Fruit fly (Drosophila melanogaster): ENCODE results near the gene dpr20.

Gene dpr20

dm6 chr3L:857063-858015 is at the start of gene dpr20:
Gene dpr20 (minus strand): TSS chr3L:857248.
- no peak for TF ChIP-seq CG17801 (GFP tag; optimal IDR thresholded peaks at IDR 0.05; ENCODE audit: partially characterized antibody)

dm6 chr3L:904991-905745 is 48.1 kb upstream of the dpr20 start:
- TF ChIP-seq CG17801 (GFP tag; optimal IDR thresholded peaks at IDR 0.05; ENCODE audit: partially characterized antibody): no peak

dm6 chr3L:904364-904763 is 47.3 kb upstream of the dpr20 start:
- TF ChIP-seq CG17801 (GFP tag; optimal IDR thresholded peaks at IDR 0.05; ENCODE audit: partially characterized antibody): no peak

dm6 chr3L:903900-904299 is 46.9 kb upstream of the dpr20 start:
- no peak for TF ChIP-seq CG17801 (GFP tag; optimal IDR thresholded peaks at IDR 0.05; ENCODE audit: partially characterized antibody)

- no peak for TF ChIP-seq CG17801 (GFP tag; optimal IDR thresholded peaks at IDR 0.05; ENCODE audit: partially characterized antibody)
Measured at dm6 chr3L:902598-902997, 45.5 kb upstream of the dpr20 start, which contains the start of gene mat. Gene mat (plus strand): TSS chr3L:902898.

dm6 chr3L:901442-901841 is 44.4 kb upstream of the dpr20 start:
- TF ChIP-seq CG17801 (GFP tag; optimal IDR thresholded peaks at IDR 0.05; ENCODE audit: partially characterized antibody): no peak

- no peak for TF ChIP-seq CG17801 (GFP tag; optimal IDR thresholded peaks at IDR 0.05; ENCODE audit: partially characterized antibody)
Measured at dm6 chr3L:900466-901249, 43.6 kb upstream of the dpr20 start.

dm6 chr3L:899304-899703 is 42.3 kb upstream of the dpr20 start:
- TF ChIP-seq CG17801 (GFP tag; optimal IDR thresholded peaks at IDR 0.05; ENCODE audit: partially characterized antibody): no peak

dm6 chr3L:897080-897479 is 40.0 kb upstream of the dpr20 start, which contains the start of gene CG34057:
Gene CG34057 (plus strand): TSS chr3L:897380.
- no peak for TF ChIP-seq CG17801 (GFP tag; optimal IDR thresholded peaks at IDR 0.05; ENCODE audit: partially characterized antibody)

- TF ChIP-seq CG17801 (GFP tag; optimal IDR thresholded peaks at IDR 0.05; ENCODE audit: partially characterized antibody): peak; percentile 65
Measured at dm6 chr3L:895314-895980, 38.4 kb upstream of the dpr20 start, which contains the start of gene CG34056. Gene CG34056 (plus strand): TSS chr3L:895951.

- no peak for TF ChIP-seq CG17801 (GFP tag; optimal IDR thresholded peaks at IDR 0.05; ENCODE audit: partially characterized antibody)
Measured at dm6 chr3L:888372-888771, 31.3 kb upstream of the dpr20 start.

- no peak for TF ChIP-seq CG17801 (GFP tag; optimal IDR thresholded peaks at IDR 0.05; ENCODE audit: partially characterized antibody)
Measured at dm6 chr3L:887423-888097, 30.5 kb upstream of the dpr20 start.

dm6 chr3L:885624-886257 is 28.7 kb upstream of the dpr20 start:
- no peak for TF ChIP-seq CG17801 (GFP tag; optimal IDR thresholded peaks at IDR 0.05; ENCODE audit: partially characterized antibody)

All from ovary, adult (tissue).